Fruit fly (Drosophila melanogaster) whole organism, embryonic: ENCODE measurements around the gene r2d2.

Experiments
- ATbp ChIP-seq: fragments of 200-800 bp; sonication (Bioruptor generic); optimal IDR thresholded peaks from 2 replicates; lab custom pipeline; 2017; ENCODE audit warnings: missing biosample characterization, mild to moderate bottlenecking, missing genetic modification characterization, missing genetic modification reagents
- Antp ChIP-seq: fragments of 200-800 bp; sonication (Bioruptor generic); optimal IDR thresholded peaks from 3 replicates; lab custom pipeline; 2016; ENCODE audit warnings: missing biosample characterization, missing genetic modification characterization
- Atf6 ChIP-seq: fragments of 200-800 bp; sonication (Bioruptor generic); IDR thresholded peaks from 2 replicates; pipeline ENCODE4 v1.3.6; 2022; ENCODE audit warnings: missing biosample characterization, missing genetic modification characterization
- BtbVII ChIP-seq: fragments of 200-800 bp; sonication (Bioruptor generic); optimal IDR thresholded peaks from 3 replicates; lab custom pipeline; 2017; ENCODE audit warnings: missing biosample characterization, mild to moderate bottlenecking, missing genetic modification characterization
- CG10209 ChIP-seq: fragments of 200-800 bp; sonication (Bioruptor generic); optimal IDR thresholded peaks from 3 replicates; lab custom pipeline; 2017; ENCODE audit warnings: missing biosample characterization, mild to moderate bottlenecking, missing genetic modification characterization, missing genetic modification reagents
- CG11085 ChIP-seq: fragments of 200-800 bp; sonication (Bioruptor generic); IDR thresholded peaks from 2 replicates; pipeline ENCODE4 v1.3.6; 2022; ENCODE audit warnings: missing biosample characterization, missing genetic modification characterization
- CG12659 ChIP-seq: fragments of 200-800 bp; sonication (Bioruptor generic); optimal IDR thresholded peaks from 3 replicates; lab custom pipeline; 2017; ENCODE audit warnings: mild to moderate bottlenecking, missing biosample characterization, missing genetic modification reagents, missing genetic modification characterization
- CG13894 ChIP-seq: fragments of 200-800 bp; sonication (Bioruptor generic); optimal IDR thresholded peaks from 3 replicates; lab custom pipeline; 2018; ENCODE audit warnings: missing biosample characterization, mild to moderate bottlenecking, missing genetic modification characterization, moderate library complexity
- CG15011 ChIP-seq: fragments of 200-800 bp; sonication (Bioruptor generic); optimal IDR thresholded peaks from 3 replicates; lab custom pipeline; 2018; ENCODE audit warnings: missing biosample characterization, mild to moderate bottlenecking, missing genetic modification characterization
- CG1529 ChIP-seq: fragments of 200-800 bp; sonication (Bioruptor generic); optimal IDR thresholded peaks from 3 replicates; lab custom pipeline; 2018; ENCODE audit warnings: missing biosample characterization, missing genetic modification characterization
- CG17359 ChIP-seq: fragments of 200-800 bp; sonication (Bioruptor generic); optimal IDR thresholded peaks from 3 replicates; lab custom pipeline; 2018; ENCODE audit warnings: missing biosample characterization, mild to moderate bottlenecking, missing genetic modification characterization, moderate library complexity
- CG17385 ChIP-seq: fragments of 200-800 bp; sonication (Bioruptor generic); optimal IDR thresholded peaks from 3 replicates; lab custom pipeline; 2018; ENCODE audit warnings: missing biosample characterization, mild to moderate bottlenecking, missing genetic modification characterization
- CG30403 ChIP-seq: fragments of 200-800 bp; sonication (Bioruptor generic); optimal IDR thresholded peaks from 3 replicates; lab custom pipeline; 2016; ENCODE audit warnings: missing biosample characterization, missing genetic modification characterization
- CG3847 ChIP-seq: fragments of 200-800 bp; sonication (Bioruptor generic); IDR thresholded peaks from 2 replicates; pipeline ENCODE4 v1.3.6; 2022; ENCODE audit warnings: missing biosample characterization, missing genetic modification characterization
- CG6791 ChIP-seq: fragments of 200-800 bp; sonication (Bioruptor generic); IDR thresholded peaks from 3 replicates; pipeline ENCODE4 v1.3.6; 2022; ENCODE audit warnings: missing biosample characterization, missing genetic modification characterization; ENCODE audit not compliant: partially characterized antibody
- CG7786 ChIP-seq: fragments of 200-800 bp; sonication (Bioruptor generic); optimal IDR thresholded peaks from 2 replicates; lab custom pipeline; 2016; ENCODE audit warnings: missing biosample characterization, missing genetic modification characterization
- CG8089 ChIP-seq: fragments of 200-800 bp; sonication (Bioruptor generic); optimal IDR thresholded peaks from 3 replicates; lab custom pipeline; 2016; ENCODE audit warnings: missing biosample characterization, missing genetic modification characterization
- D19A ChIP-seq: fragments of 200-800 bp; optimal IDR thresholded peaks from 3 replicates; lab custom pipeline; 2019; ENCODE audit warnings: missing biosample characterization, mild to moderate bottlenecking, missing genetic modification characterization, moderate library complexity
- D19B ChIP-seq: fragments of 200-800 bp; sonication (Bioruptor generic); optimal IDR thresholded peaks from 2 replicates; lab custom pipeline; 2017; ENCODE audit warnings: missing biosample characterization, mild to moderate bottlenecking, missing genetic modification characterization
- Dbx ChIP-seq: fragments of 200-800 bp; sonication (Bioruptor generic); IDR thresholded peaks from 3 replicates; pipeline ENCODE4 v1.3.6; 2022; ENCODE audit warnings: missing biosample characterization, missing genetic modification characterization
- Deaf1 ChIP-seq: fragments of 200-800 bp; optimal IDR thresholded peaks from 3 replicates; lab custom pipeline; 2019; ENCODE audit warnings: missing biosample characterization, mild to moderate bottlenecking, missing genetic modification characterization, moderate library complexity
- Dek ChIP-seq: fragments of 200-800 bp; sonication (Bioruptor generic); optimal IDR thresholded peaks from 3 replicates; lab custom pipeline; 2019; ENCODE audit warnings: missing biosample characterization, mild to moderate bottlenecking, missing genetic modification characterization, moderate library complexity
- Dip3 ChIP-seq: fragments of 200-800 bp; sonication (Bioruptor generic); optimal IDR thresholded peaks from 3 replicates; lab custom pipeline; 2016; ENCODE audit warnings: missing biosample characterization, missing genetic modification characterization
- Fer3 ChIP-seq: fragments of 200-800 bp; sonication (Bioruptor generic); optimal IDR thresholded peaks from 2 replicates; lab custom pipeline; 2018; ENCODE audit warnings: missing biosample characterization, mild to moderate bottlenecking, missing genetic modification characterization, moderate library complexity
- HmgZ ChIP-seq: fragments of 200-800 bp; sonication (Bioruptor generic); optimal IDR thresholded peaks from 2 replicates; lab custom pipeline; 2018; ENCODE audit warnings: missing biosample characterization, mild to moderate bottlenecking, missing genetic modification characterization
- Hsf ChIP-seq: fragments of 200-800 bp; sonication (Bioruptor generic); optimal IDR thresholded peaks from 3 replicates; lab custom pipeline; 2016; ENCODE audit warnings: missing biosample characterization, missing genetic modification characterization
- MBD-R2 ChIP-seq: fragments of 200-800 bp; sonication (Bioruptor generic); IDR thresholded peaks from 2 replicates; pipeline ENCODE4 v1.3.6; 2022; ENCODE audit warnings: missing biosample characterization, missing genetic modification characterization
- MTF-1 ChIP-seq: fragments of 200-800 bp; sonication (Bioruptor generic); optimal IDR thresholded peaks from 2 replicates; lab custom pipeline; 2018; ENCODE audit warnings: missing biosample characterization, mild to moderate bottlenecking, missing genetic modification characterization, borderline replicate concordance
- Sry-δ ChIP-seq: fragments of 200-800 bp; sonication (Bioruptor generic); optimal IDR thresholded peaks from 2 replicates; lab custom pipeline; 2016; ENCODE audit warnings: missing biosample characterization, missing genetic modification characterization
- Taf1 ChIP-seq: fragments of 200-800 bp; sonication (Bioruptor generic); IDR thresholded peaks from 2 replicates; pipeline ENCODE4 v1.3.6; 2022; ENCODE audit warnings: missing biosample characterization, missing genetic modification characterization
- Xbp1 ChIP-seq: fragments of 200-800 bp; sonication (Bioruptor generic); optimal IDR thresholded peaks from 3 replicates; lab custom pipeline; 2016; ENCODE audit warnings: missing biosample characterization, mild to moderate bottlenecking, missing genetic modification characterization
- cas ChIP-seq: fragments of 200-800 bp; sonication (Bioruptor generic); IDR thresholded peaks from 2 replicates; pipeline ENCODE4 v1.3.6; 2022; ENCODE audit warnings: missing biosample characterization, missing genetic modification characterization
- cato ChIP-seq: fragments of 200-800 bp; sonication (Bioruptor generic); optimal IDR thresholded peaks from 2 replicates; lab custom pipeline; 2016; ENCODE audit warnings: missing biosample characterization, missing genetic modification characterization, borderline replicate concordance
- chif ChIP-seq, 2 experiments: fragments of 200-800 bp; sonication (Bioruptor generic); optimal IDR thresholded peaks; 3 replicates each; lab custom pipeline; 2016; ENCODE audit warnings: missing biosample characterization in 2 of 2, missing genetic modification characterization in 2 of 2
- ci ChIP-seq: fragments of 200-800 bp; sonication (Bioruptor generic); IDR thresholded peaks from 3 replicates; pipeline ENCODE4 v1.3.6; 2022; ENCODE audit warnings: missing biosample characterization, missing genetic modification characterization
- dysf ChIP-seq: fragments of 200-800 bp; sonication (Bioruptor generic); IDR thresholded peaks from 3 replicates; pipeline ENCODE4 v1.3.6; 2022; ENCODE audit warnings: missing biosample characterization, missing genetic modification characterization
- gce ChIP-seq: fragments of 200-800 bp; sonication (Bioruptor generic); IDR thresholded peaks from 3 replicates; pipeline ENCODE4 v1.3.6; 2022; ENCODE audit warnings: missing biosample characterization, missing genetic modification characterization
- gcm ChIP-seq: fragments of 200-800 bp; sonication (Bioruptor generic); optimal IDR thresholded peaks from 2 replicates; lab custom pipeline; 2019; ENCODE audit warnings: missing biosample characterization, mild to moderate bottlenecking, missing genetic modification characterization, moderate library complexity
- grn ChIP-seq: fragments of 200-800 bp; sonication (Bioruptor generic); optimal IDR thresholded peaks from 3 replicates; lab custom pipeline; 2017; ENCODE audit warnings: missing biosample characterization, missing genetic modification characterization
- hbn ChIP-seq: fragments of 200-800 bp; sonication (Bioruptor generic); IDR thresholded peaks from 2 replicates; pipeline ENCODE4 v1.3.6; 2022; ENCODE audit warnings: missing biosample characterization, missing genetic modification characterization; ENCODE audit not compliant: partially characterized antibody
- hkb ChIP-seq, 2 experiments: fragments of 200-800 bp in 1 of 2; fragments of >200 bp in 1 of 2; sonication (Bioruptor generic) in 1 of 2; IDR thresholded peaks in 1 of 2; optimal IDR thresholded peaks in 1 of 2; 2 replicates each; pipeline versions ENCODE4 v1.3.6 to Lab custom; 2017 to 2022; ENCODE audit warnings: missing biosample characterization in 1 of 2, missing genetic modification characterization in 1 of 2
- maf-S ChIP-seq: fragments of 200-800 bp; sonication (Bioruptor generic); optimal IDR thresholded peaks from 2 replicates; lab custom pipeline; 2016; ENCODE audit warnings: missing biosample characterization, missing genetic modification characterization
- nmo ChIP-seq: fragments of 200-800 bp; sonication (Bioruptor generic); optimal IDR thresholded peaks from 2 replicates; lab custom pipeline; 2018; ENCODE audit warnings: missing biosample characterization, mild to moderate bottlenecking, missing genetic modification characterization, moderate library complexity
- seq ChIP-seq: fragments of 200-800 bp; sonication (Bioruptor generic); IDR thresholded peaks from 2 replicates; pipeline ENCODE4 v1.3.6; 2022; ENCODE audit warnings: missing biosample characterization, missing genetic modification characterization
- shn ChIP-seq: fragments of 200-800 bp; sonication (Bioruptor generic); optimal IDR thresholded peaks from 3 replicates; lab custom pipeline; 2016; ENCODE audit warnings: missing biosample characterization, missing genetic modification characterization
- slbo ChIP-seq: fragments of 200-800 bp; sonication (Bioruptor generic); IDR thresholded peaks from 2 replicates; pipeline ENCODE4 v1.3.6; 2022; ENCODE audit warnings: missing biosample characterization, missing genetic modification characterization
- trh ChIP-seq: fragments of 200-800 bp; sonication (Bioruptor generic); optimal IDR thresholded peaks from 2 replicates; lab custom pipeline; 2016; ENCODE audit warnings: missing biosample characterization, missing genetic modification characterization
- yki ChIP-seq: fragments of >200 bp; optimal IDR thresholded peaks from 3 replicates; lab custom pipeline; 2018

Gene r2d2

dm6 chr2L:7790448-7791355, 9.2 kb upstream of the r2d2 start, which contains the start of gene CG7149 (continued):
- TF ChIP-seq Fer3 (tag; lab: Kevin White, UChicago) (no peak), MTF-1 (GFP tag; lab: Kevin White, UChicago) (no peak), D19A (tag; lab: Kevin White, UChicago) (peak; percentile 9), CG11085 (GFP tag; lab: Robert Waterston, UW) (no peak), trh (no peak), Atf6 (GFP tag; lab: Robert Waterston, UW) (peak; percentile 52), cas (GFP tag; lab: Robert Waterston, UW) (no peak), Antp (GFP tag; lab: Kevin White, UChicago) (no peak), ci (GFP tag; lab: Robert Waterston, UW) (peak; percentile 66; the same call in 2 of the 3 replicates), slbo (GFP tag; lab: Robert Waterston, UW) (peak; percentile 41; the same call in 1 of the 2 replicates), CG1529 (GFP tag; lab: Kevin White, UChicago) (peak; percentile 7), BtbVII (GFP tag; lab: Kevin White, UChicago) (peak; percentile 35), CG7786 (GFP tag; lab: Kevin White, UChicago) (no peak), Hsf (GFP tag; lab: Kevin White, UChicago) (peak; percentile 21), Deaf1 (tag; lab: Kevin White, UChicago) (peak; percentile 88), CG12659 (GFP tag; lab: Kevin White, UChicago) (peak; percentile 18), seq (GFP tag; lab: Robert Waterston, UW) (no peak), CG13894 (tag; lab: Kevin White, UChicago) (no peak), CG30403 (GFP tag; lab: Kevin White, UChicago) (peak; percentile 33), MBD-R2 (0 out of 2 replicates have a peak, but pooled peaks have one; percentile 8), CG17359 (tag; lab: Kevin White, UChicago) (no peak), gce (GFP tag; lab: Robert Waterston, UW) (0 out of 3 replicates have a peak, but pooled peaks have one; percentile 26), Xbp1 (GFP tag; lab: Kevin White, UChicago) (peak; percentile 41), CG17385 (GFP tag; lab: Kevin White, UChicago) (peak; percentile 83), CG6791 (GFP tag; lab: Robert Waterston, UW) (no peak), grn (peak; percentile 54), Sry-δ (GFP tag; lab: Kevin White, UChicago) (no peak), hbn (no peak), Dek (tag; lab: Kevin White, UChicago) (peak; percentile 4), CG10209 (GFP tag; lab: Kevin White, UChicago) (no peak), CG3847 (GFP tag; lab: Robert Waterston, UW) (no peak), hkb (optimal IDR thresholded peaks at IDR 0.05; lab: Kevin White, UChicago) (no peak), hkb (GFP tag; IDR thresholded peaks at IDR 0.05; lab: Robert Waterston, UW) (peak; percentile 6; the same call in 1 of the 2 replicates), chif (GFP tag; optimal IDR thresholded peaks at IDR 0.05; lab: Kevin White, UChicago) (peak in 1 of 2 experiments; percentile 21), cato (no peak), dysf (GFP tag; lab: Robert Waterston, UW) (peak; percentile 30; the same call in 1 of the 3 replicates), CG15011 (GFP tag; lab: Kevin White, UChicago) (no peak), D19B (GFP tag; lab: Kevin White, UChicago) (no peak), Dbx (GFP tag; lab: Robert Waterston, UW) (0 out of 3 replicates have a peak, but pooled peaks have one; percentile 32), HmgZ (tag; lab: Kevin White, UChicago) (no peak), Dip3 (GFP tag; lab: Kevin White, UChicago) (no peak), gcm (GFP tag; lab: Kevin White, UChicago) (no peak), yki (lab: Kevin White, UChicago) (no peak), CG8089 (GFP tag; lab: Kevin White, UChicago) (no peak), maf-S (GFP tag; lab: Kevin White, UChicago) (no peak), shn (GFP tag; lab: Kevin White, UChicago) (no peak), ATbp (GFP tag; lab: Kevin White, UChicago) (no peak), nmo (GFP tag; lab: Kevin White, UChicago) (no peak), Taf1 (GFP tag; lab: Robert Waterston, UW) (no peak)
